Fruit fly (Drosophila melanogaster): Measurements from ENCODE around the gene Uch.

Gene Uch

DNA sequence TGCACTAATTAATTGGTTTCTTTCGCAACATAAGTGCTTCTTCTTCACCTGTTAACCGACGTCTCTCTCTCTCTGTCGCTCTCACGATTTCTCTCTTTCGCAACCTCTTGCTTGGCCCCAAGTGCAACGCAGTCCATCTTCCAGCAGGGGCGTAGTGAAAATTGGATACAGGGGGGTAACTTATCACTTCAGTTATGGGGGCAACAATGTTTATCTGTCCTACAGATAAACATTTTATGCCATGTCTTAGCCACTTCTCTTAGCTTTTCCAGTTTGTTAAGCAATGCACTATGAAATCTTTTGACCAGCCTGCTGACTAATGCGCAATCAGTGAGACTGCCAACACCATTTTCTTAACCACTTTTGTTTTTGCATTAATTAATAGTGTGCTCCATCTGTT lies 13.3 kb upstream of the Uch start (continued):
- TF ChIP-seq cas (GFP tag; IDR thresholded peaks at IDR 0.05) (no peak), dan (GFP tag; IDR thresholded peaks at IDR 0.05) (no peak), Mad (GFP tag; optimal IDR thresholded peaks at IDR 0.05) (peak; percentile 43), insv (GFP tag; optimal IDR thresholded peaks at IDR 0.05) (no peak), CG17359 (tag; optimal IDR thresholded peaks at IDR 0.05) (peak; percentile 65), Max (GFP tag; optimal IDR thresholded peaks at IDR 0.05) (no peak), Hr39 (optimal IDR thresholded peaks at IDR 0.05) (no peak), caup (GFP tag; optimal IDR thresholded peaks at IDR 0.05; ENCODE audit: severe bottlenecking) (no peak), ttk (GFP tag; IDR thresholded peaks at IDR 0.05) (peak; percentile 31; the same call in 1 of the 2 replicates), cad (GFP tag; optimal IDR thresholded peaks at IDR 0.05) (no peak), CG34422 (GFP tag; IDR thresholded peaks at IDR 0.05) (peak; percentile 49; the same call in 1 of the 3 replicates), CG4820 (GFP tag; optimal IDR thresholded peaks at IDR 0.05) (no peak), CG12744 (GFP tag; optimal IDR thresholded peaks at IDR 0.05) (no peak), Ets97D (GFP tag; optimal IDR thresholded peaks at IDR 0.05) (no peak), org-1 (GFP tag; optimal IDR thresholded peaks at IDR 0.05) (peak; percentile 5), MESR4 (GFP tag; optimal IDR thresholded peaks at IDR 0.05) (no peak), bab2 (GFP tag; optimal IDR thresholded peaks at IDR 0.05) (no peak), CG43689 (GFP tag; IDR thresholded peaks at IDR 0.05) (no peak), CG4707 (GFP tag; optimal IDR thresholded peaks at IDR 0.05) (peak; percentile 16), prd (optimal IDR thresholded peaks at IDR 0.05) (no peak), prd (GFP tag; IDR thresholded peaks at IDR 0.05) (peak; percentile 51; the same call in 2 of the 3 replicates), CG18619 (GFP tag; optimal IDR thresholded peaks at IDR 0.05) (no peak), TFAM (GFP tag; optimal IDR thresholded peaks at IDR 0.05) (no peak), NFAT (GFP tag; IDR thresholded peaks at IDR 0.05) (no peak), ind (GFP tag; optimal IDR thresholded peaks at IDR 0.05) (peak; percentile 49), unpg (GFP tag; optimal IDR thresholded peaks at IDR 0.05) (peak; percentile 57), Six4 (GFP tag; optimal IDR thresholded peaks at IDR 0.05) (peak; percentile 27), CG11560 (tag; IDR thresholded peaks at IDR 0.05) (no peak), fd3F (GFP tag; optimal IDR thresholded peaks at IDR 0.05) (no peak), CG12104 (GFP tag; optimal IDR thresholded peaks at IDR 0.05) (peak; percentile 14), bcd (GFP tag; optimal IDR thresholded peaks at IDR 0.05) (no peak), Drgx (GFP tag; IDR thresholded peaks at IDR 0.05) (peak; percentile 84), CrebB (tag; optimal IDR thresholded peaks at IDR 0.05) (no peak), Usf (GFP tag; optimal IDR thresholded peaks at IDR 0.05) (no peak), rib (GFP tag; IDR thresholded peaks at IDR 0.05) (no peak), CHES-1-like (GFP tag; optimal IDR thresholded peaks at IDR 0.05) (peak; percentile 17), CG11695 (GFP tag; IDR thresholded peaks at IDR 0.05) (peak; percentile 45; the same call in 1 of the 3 replicates), CG3163 (GFP tag; optimal IDR thresholded peaks at IDR 0.05) (no peak), Oli (tag; optimal IDR thresholded peaks at IDR 0.05) (peak; percentile 64), CG34376 (GFP tag; optimal IDR thresholded peaks at IDR 0.05) (no peak), CG12236 (GFP tag; optimal IDR thresholded peaks at IDR 0.05) (no peak), Deaf1 (tag; optimal IDR thresholded peaks at IDR 0.05) (no peak), oc (tag; optimal IDR thresholded peaks at IDR 0.05) (no peak), Lim3 (GFP tag; IDR thresholded peaks at IDR 0.05) (peak; percentile 18; the same call in 1 of the 2 replicates), tll (GFP tag; optimal IDR thresholded peaks at IDR 0.05) (no peak), CG7963 (GFP tag; IDR thresholded peaks at IDR 0.05; ENCODE audit: partially characterized antibody) (no peak), dpn (GFP tag; optimal IDR thresholded peaks at IDR 0.05) (peak; percentile 26 to 47), kay (GFP tag; optimal IDR thresholded peaks at IDR 0.05) (no peak), ash1 (GFP tag; optimal IDR thresholded peaks at IDR 0.05) (no peak), CG10274 (GFP tag; optimal IDR thresholded peaks at IDR 0.05) (no peak), jigr1 (GFP tag; IDR thresholded peaks at IDR 0.05) (no peak), Ada2b (GFP tag; IDR thresholded peaks at IDR 0.05) (peak; percentile 16; the same call in 1 of the 2 replicates)
